Worm (Caenorhabditis elegans): ENCODE data around the gene F34D10.4.

ce11 chrIII:3773173-3773572 lies 36.8 kb downstream of the F34D10.4 start, which contains the start of gene lec-4:
- no peak for TF ChIP-seq lin-13 (tag; optimal IDR thresholded peaks at IDR 0.05)
- TF ChIP-seq bed-3 (GFP tag; optimal IDR thresholded peaks at IDR 0.05), result no peak
- no peak for TF ChIP-seq pha-4 (tag; optimal IDR thresholded peaks at IDR 0.05)
- no peak for TF ChIP-seq ztf-11 (tag; optimal IDR thresholded peaks at IDR 0.05)
- TF ChIP-seq blmp-1 (tag; optimal IDR thresholded peaks at IDR 0.05), result no peak
- TF ChIP-seq nhr-28 (tag; optimal IDR thresholded peaks at IDR 0.05), result no peak
- no peak for TF ChIP-seq nhr-237 (tag; optimal IDR thresholded peaks at IDR 0.05)
- TF ChIP-seq unc-120 (tag; optimal IDR thresholded peaks at IDR 0.05; ENCODE audit: poor library complexity, severe bottlenecking), result no peak
- TF ChIP-seq unc-62 (GFP tag; optimal IDR thresholded peaks at IDR 0.05), result no peak
